Fruit fly (Drosophila melanogaster): ENCODE results near the gene Aven.

DNA sequence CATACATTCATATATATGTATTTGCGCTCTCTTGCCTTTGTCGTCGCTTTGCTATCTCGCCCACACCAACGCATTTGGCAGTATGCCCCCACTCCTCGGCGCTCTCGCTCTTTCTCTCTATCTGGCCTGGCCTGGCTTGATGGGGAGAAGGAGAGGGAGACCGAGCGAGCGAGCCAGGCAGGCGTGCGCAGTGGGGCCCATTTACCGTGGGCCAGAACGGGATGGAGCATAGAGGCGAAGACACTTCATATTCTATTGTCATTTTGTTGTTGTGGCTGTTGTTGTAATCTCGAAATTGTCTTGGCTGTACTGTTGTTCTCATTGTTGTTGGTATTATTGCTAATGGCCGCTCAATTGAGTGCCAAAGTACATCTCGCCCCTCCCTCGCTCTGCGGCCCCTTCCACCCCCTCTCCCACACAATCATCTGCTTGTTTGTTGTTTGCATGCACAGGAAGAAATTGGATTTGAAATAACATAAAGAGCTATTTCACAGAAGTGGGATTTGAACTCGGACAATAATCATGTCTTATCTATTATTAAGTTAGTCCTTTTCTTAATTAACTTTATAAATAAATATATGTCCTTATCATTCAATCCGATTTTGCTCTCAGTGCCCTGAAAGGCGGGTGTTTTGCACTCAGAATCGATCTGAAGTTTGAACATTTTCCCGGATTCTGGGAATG lies 35.8 kb upstream of the Aven start:
- TF ChIP-seq CG15336 (GFP tag; IDR thresholded peaks at IDR 0.05) (peak; percentile 94), CG8632 (GFP tag; optimal IDR thresholded peaks at IDR 0.05) (peak; percentile 86), CG16779 (tag; optimal IDR thresholded peaks at IDR 0.05) (peak; percentile 74), ss (GFP tag; optimal IDR thresholded peaks at IDR 0.05) (peak; percentile 72 to 86), CG34406 (GFP tag; optimal IDR thresholded peaks at IDR 0.05) (peak; percentile 83)

All from whole organism, prepupa.